Fruit fly (Drosophila melanogaster): ENCODE data around the gene CG31221.

CG31221 gene

DNA sequence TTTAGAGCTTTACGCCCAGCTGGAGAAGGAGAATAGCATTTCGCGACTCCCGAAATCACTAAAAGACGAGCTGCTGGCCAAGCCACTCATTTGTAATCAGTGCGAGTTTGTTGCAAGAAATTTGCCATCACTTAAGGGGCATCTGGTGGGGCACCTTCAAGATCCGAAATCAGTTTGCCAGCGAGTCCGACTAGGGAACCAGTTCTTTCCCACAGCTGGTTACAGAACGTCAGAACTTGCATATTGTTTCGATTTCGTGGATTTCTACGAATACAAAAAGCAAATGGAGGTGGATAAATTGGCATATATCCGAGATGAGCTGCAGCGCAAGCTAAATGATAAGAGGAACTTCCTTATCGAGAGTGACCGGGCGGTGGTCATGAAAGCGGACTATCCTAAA is 8.2 kb upstream of the CG31221 start:
- TF ChIP-seq bab1 (GFP tag; optimal IDR thresholded peaks at IDR 0.05), result no peak
- TF ChIP-seq CG14711 (tag; optimal IDR thresholded peaks at IDR 0.05), result no peak
- no peak for TF ChIP-seq CG1620 (GFP tag; optimal IDR thresholded peaks at IDR 0.05)
- TF ChIP-seq CG12768 (GFP tag; optimal IDR thresholded peaks at IDR 0.05), result no peak
- TF ChIP-seq Hr96 (GFP tag; optimal IDR thresholded peaks at IDR 0.05), result no peak
- no peak for TF ChIP-seq cic (GFP tag; optimal IDR thresholded peaks at IDR 0.05)
- TF ChIP-seq tj (GFP tag; optimal IDR thresholded peaks at IDR 0.05), result no peak
- no peak for TF ChIP-seq kay (GFP tag; ENCODE audit: borderline replicate concordance)
- no peak for TF ChIP-seq ovo (GFP tag; optimal IDR thresholded peaks at IDR 0.05)
- TF ChIP-seq CG7045 (GFP tag; optimal IDR thresholded peaks at IDR 0.05), result no peak

DNA sequence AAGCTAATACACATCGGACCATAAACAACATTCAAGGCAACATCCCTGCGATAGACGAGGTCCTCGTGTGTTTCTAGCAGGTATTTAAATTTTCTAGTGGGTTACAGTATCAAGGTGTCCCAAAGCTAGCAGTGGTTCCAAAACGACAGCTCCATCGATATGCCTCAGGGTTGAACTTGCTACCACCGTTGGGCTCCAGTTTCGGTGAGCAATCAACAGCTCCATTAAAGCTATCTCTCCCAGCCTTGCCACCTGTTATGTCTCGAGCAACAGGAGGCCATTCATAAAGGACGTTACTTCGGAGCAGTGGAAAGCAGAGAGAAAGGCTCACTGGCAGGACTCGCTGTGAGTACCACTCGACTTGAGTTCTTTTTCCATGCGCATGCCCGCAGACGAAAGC is 5.6 kb upstream of the CG31221 start:
- TF ChIP-seq pad (GFP tag; optimal IDR thresholded peaks at IDR 0.05) (no peak), CG14711 (tag; optimal IDR thresholded peaks at IDR 0.05) (no peak), CG33017 (tag; optimal IDR thresholded peaks at IDR 0.05) (no peak), tj (GFP tag; optimal IDR thresholded peaks at IDR 0.05) (no peak)

DNA sequence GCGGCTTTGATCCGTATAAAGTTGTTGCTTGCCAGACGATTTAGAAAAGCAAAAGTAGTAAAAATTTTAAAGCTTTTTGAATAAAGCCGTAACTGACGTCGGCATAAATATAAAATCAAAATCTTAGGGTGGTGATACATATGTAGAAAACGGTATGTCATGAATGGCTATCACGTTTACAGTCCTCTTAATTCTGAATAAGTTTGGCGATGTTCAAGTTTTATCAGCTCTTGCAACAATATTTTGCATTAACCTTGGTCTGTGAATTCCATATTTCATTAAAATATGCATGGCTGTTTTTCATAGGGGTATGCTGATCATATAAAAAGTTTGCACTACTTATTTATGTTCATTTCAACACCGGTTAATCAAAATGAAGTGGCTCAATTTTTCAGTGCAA is 3.9 kb upstream of the CG31221 start, which contains the start of gene CG11626:
CG11626 (plus strand) TSS at position 301 of the 400 bp plus-strand sequence.
- no peak for TF ChIP-seq toe (GFP tag; optimal IDR thresholded peaks at IDR 0.05)
- no peak for TF ChIP-seq ovo (GFP tag; optimal IDR thresholded peaks at IDR 0.05)
- TF ChIP-seq cic (GFP tag; optimal IDR thresholded peaks at IDR 0.05), result no peak
- no peak for TF ChIP-seq CG33017 (tag; optimal IDR thresholded peaks at IDR 0.05)
- no peak for TF ChIP-seq tj (GFP tag; optimal IDR thresholded peaks at IDR 0.05)
- no peak for TF ChIP-seq kay (GFP tag; ENCODE audit: borderline replicate concordance)
- TF ChIP-seq CG7045 (GFP tag; optimal IDR thresholded peaks at IDR 0.05), result no peak
- TF ChIP-seq CG7101 (tag; optimal IDR thresholded peaks at IDR 0.05), result no peak
- TF ChIP-seq pad (GFP tag; optimal IDR thresholded peaks at IDR 0.05), result no peak
- no peak for TF ChIP-seq Hr96 (GFP tag; optimal IDR thresholded peaks at IDR 0.05)
- TF ChIP-seq Crg-1 (GFP tag; optimal IDR thresholded peaks at IDR 0.05), result no peak
- no peak for TF ChIP-seq CG14711 (tag; optimal IDR thresholded peaks at IDR 0.05)

DNA sequence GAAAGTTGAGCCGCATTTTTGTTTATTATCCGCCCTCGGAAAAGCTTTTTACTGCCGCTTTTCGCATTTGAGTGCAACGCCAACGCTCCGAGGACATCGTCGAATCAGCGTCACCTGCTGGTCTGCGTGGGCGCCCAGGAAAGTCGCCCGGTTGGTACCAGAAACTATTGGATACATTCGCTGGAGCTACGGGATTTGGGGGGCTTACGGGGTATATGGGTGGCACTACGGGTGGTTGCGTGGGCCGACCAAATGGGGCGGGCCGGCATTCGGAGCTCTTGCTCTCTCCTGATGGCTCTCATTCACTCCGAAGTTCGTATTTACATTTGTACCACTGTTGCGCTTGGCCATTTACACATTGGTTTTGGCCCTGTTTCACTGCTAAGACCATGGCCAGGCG is 1.1 kb upstream of the CG31221 start:
- TF ChIP-seq ovo (GFP tag; optimal IDR thresholded peaks at IDR 0.05) (no peak), CG33017 (tag; optimal IDR thresholded peaks at IDR 0.05) (no peak), tj (GFP tag; optimal IDR thresholded peaks at IDR 0.05) (no peak), CG14711 (tag; optimal IDR thresholded peaks at IDR 0.05) (no peak), CG5204 (GFP tag; optimal IDR thresholded peaks at IDR 0.05) (no peak), CG12768 (GFP tag; optimal IDR thresholded peaks at IDR 0.05) (no peak), pad (GFP tag; optimal IDR thresholded peaks at IDR 0.05) (no peak), CG7045 (GFP tag; optimal IDR thresholded peaks at IDR 0.05) (no peak)

DNA sequence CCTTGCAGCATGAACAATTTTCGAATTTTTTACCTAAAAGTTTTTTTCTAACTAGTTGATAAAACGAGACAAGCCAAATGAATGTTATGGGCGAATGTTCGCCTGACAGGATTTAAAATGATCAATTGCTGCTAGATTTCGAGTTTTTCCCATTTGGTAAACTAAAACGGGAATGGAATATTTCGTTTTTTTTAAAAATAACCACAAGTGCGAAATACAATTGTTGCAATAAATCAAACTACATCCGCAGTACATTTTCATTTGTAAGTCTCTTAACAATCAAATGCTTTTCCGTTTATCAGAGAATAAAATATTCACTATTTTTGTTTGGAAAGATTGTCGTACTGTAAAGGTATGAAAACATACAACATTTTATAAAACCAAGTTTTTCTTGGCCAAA is 12.6 kb downstream of the CG31221 start, which contains the start of gene CG3517:
CG3517 (minus strand) TSS at position 101 of the 400 bp plus-strand sequence.
- TF ChIP-seq Clk (GFP tag; optimal IDR thresholded peaks at IDR 0.05), result no peak
- no peak for TF ChIP-seq CG12768 (GFP tag; optimal IDR thresholded peaks at IDR 0.05)
- TF ChIP-seq pad (GFP tag; optimal IDR thresholded peaks at IDR 0.05), result no peak
- TF ChIP-seq CG7045 (GFP tag; optimal IDR thresholded peaks at IDR 0.05), result no peak
- no peak for TF ChIP-seq Crg-1 (GFP tag; optimal IDR thresholded peaks at IDR 0.05)
- TF ChIP-seq cic (GFP tag; optimal IDR thresholded peaks at IDR 0.05), result no peak
- TF ChIP-seq CG33017 (tag; optimal IDR thresholded peaks at IDR 0.05), result no peak
- TF ChIP-seq CG14711 (tag; optimal IDR thresholded peaks at IDR 0.05), result no peak
- TF ChIP-seq CG7101 (tag; optimal IDR thresholded peaks at IDR 0.05), result no peak
- no peak for TF ChIP-seq Mnt (GFP tag; optimal IDR thresholded peaks at IDR 0.05)
- TF ChIP-seq toe (GFP tag; optimal IDR thresholded peaks at IDR 0.05), result no peak
- no peak for TF ChIP-seq tj (GFP tag; optimal IDR thresholded peaks at IDR 0.05)
- TF ChIP-seq CG5204 (GFP tag; optimal IDR thresholded peaks at IDR 0.05), result no peak

DNA sequence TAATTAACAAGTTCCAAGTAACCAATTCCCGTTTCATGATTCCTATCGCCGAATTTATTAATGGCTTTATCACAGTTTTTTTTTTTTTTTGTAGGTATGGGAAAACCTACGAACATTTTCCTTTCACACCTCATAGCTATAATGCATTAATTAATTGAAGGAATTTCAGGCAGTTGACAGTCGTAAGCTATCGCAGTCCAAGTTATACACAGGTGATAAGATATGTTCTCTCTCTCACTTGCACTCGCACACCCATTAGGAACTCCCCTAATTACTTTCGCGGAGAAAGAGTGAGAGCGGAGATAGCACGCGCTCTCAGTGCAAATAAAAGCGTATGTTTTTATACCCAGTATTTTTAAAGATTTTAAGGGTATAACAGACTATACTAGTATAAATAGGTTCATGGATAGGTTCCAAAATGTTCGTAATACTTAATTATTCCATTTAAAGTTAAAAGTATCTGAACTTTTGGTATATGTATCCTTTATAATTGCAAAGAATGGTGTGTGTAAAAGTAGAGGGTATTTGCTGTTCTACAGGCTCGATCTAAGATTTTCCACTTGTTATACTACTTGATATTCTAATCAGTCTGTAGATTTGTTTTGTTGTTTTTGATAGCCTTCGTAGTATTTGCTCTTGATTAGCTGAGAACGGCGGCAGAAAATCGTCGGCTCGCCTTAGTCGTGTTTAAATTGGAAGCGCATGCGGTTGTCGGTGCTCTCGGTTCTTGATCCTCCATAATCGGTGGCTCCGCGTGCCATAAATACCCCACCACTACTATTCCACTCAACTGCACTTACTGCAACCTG is 48.1 kb downstream of the CG31221 start, which contains the start of gene Dys:
Dys (plus strand) TSS at position 677 of the 809 bp plus-strand sequence.
- TF ChIP-seq CG11617 (GFP tag; optimal IDR thresholded peaks at IDR 0.05) (peak; percentile 91), cic (GFP tag; optimal IDR thresholded peaks at IDR 0.05) (peak; percentile 97), kay (GFP tag; ENCODE audit: borderline replicate concordance) (peak; percentile 70), CG33017 (tag; optimal IDR thresholded peaks at IDR 0.05) (peak; percentile 97), CG7101 (tag; optimal IDR thresholded peaks at IDR 0.05) (peak; percentile 96), toe (GFP tag; optimal IDR thresholded peaks at IDR 0.05) (peak; percentile 29), cnc (optimal IDR thresholded peaks at IDR 0.05) (no peak), CG12768 (GFP tag; optimal IDR thresholded peaks at IDR 0.05) (peak; percentile 94), CG5204 (GFP tag; optimal IDR thresholded peaks at IDR 0.05) (peak; percentile 80), ovo (GFP tag; optimal IDR thresholded peaks at IDR 0.05) (no peak), pad (GFP tag; optimal IDR thresholded peaks at IDR 0.05) (peak; percentile 79), CG1620 (GFP tag; optimal IDR thresholded peaks at IDR 0.05) (no peak), Crg-1 (GFP tag; optimal IDR thresholded peaks at IDR 0.05) (peak; percentile 71), Clk (GFP tag; optimal IDR thresholded peaks at IDR 0.05) (peak; percentile 80), tj (GFP tag; optimal IDR thresholded peaks at IDR 0.05) (peak; percentile 41), Mnt (GFP tag; optimal IDR thresholded peaks at IDR 0.05) (peak; percentile 62), CG7045 (GFP tag; optimal IDR thresholded peaks at IDR 0.05) (peak; percentile 83), bab1 (GFP tag; optimal IDR thresholded peaks at IDR 0.05) (peak; percentile 2), Hr96 (GFP tag; optimal IDR thresholded peaks at IDR 0.05) (peak; percentile 68), CG14711 (tag; optimal IDR thresholded peaks at IDR 0.05) (peak; percentile 91)

Data from whole organism, adult.